Fruit fly (Drosophila melanogaster): ENCODE measurements around the gene CG5623.

CG5623 gene

DNA sequence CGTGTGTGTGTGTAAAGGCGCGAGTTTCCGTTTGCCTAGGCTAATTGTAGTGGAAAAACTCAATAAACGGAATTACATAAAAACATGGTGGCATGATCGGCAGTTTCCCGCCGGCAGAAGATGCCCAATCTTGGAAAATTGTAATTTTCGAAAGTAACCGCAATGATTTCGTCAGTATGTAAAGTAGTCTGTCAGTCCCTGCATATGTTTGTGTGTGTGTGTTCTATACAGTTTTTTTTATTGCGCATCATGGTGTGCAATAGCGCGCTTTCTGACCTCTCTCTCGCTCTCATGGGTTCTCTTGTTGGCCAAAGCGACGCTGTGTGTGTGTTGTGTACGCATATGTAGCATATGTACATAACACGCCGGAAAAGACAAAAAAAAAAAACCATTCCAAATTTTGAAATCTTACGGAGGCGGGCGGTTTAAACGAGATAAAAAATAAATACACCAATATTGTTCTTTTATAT is 27.1 kb upstream of the CG5623 start (continued):
- TF ChIP-seq fkh (GFP tag; optimal IDR thresholded peaks at IDR 0.05) (peak; percentile 95), Hr39 (GFP tag; optimal IDR thresholded peaks at IDR 0.05) (no peak), eg (GFP tag; IDR thresholded peaks at IDR 0.05) (no peak; the same call in 2 of the 3 replicates), CG6854 (GFP tag; optimal IDR thresholded peaks at IDR 0.05) (peak; percentile 47), acj6 (GFP tag; optimal IDR thresholded peaks at IDR 0.05) (peak; percentile 9), Gug (GFP tag; IDR thresholded peaks at IDR 0.05) (no peak), CG32006 (GFP tag; optimal IDR thresholded peaks at IDR 0.05) (no peak), CG6808 (GFP tag; optimal IDR thresholded peaks at IDR 0.05) (peak; percentile 33), CG1621 (tag; optimal IDR thresholded peaks at IDR 0.05) (peak; percentile 68), Ets96B (tag; optimal IDR thresholded peaks at IDR 0.05) (peak; percentile 38), net (GFP tag; optimal IDR thresholded peaks at IDR 0.05) (peak; percentile 28), CG11902 (GFP tag; optimal IDR thresholded peaks at IDR 0.05) (no peak), CG3032 (tag; optimal IDR thresholded peaks at IDR 0.05) (no peak), topi (GFP tag; optimal IDR thresholded peaks at IDR 0.05) (peak; percentile 18), Blimp-1 (GFP tag; optimal IDR thresholded peaks at IDR 0.05) (no peak), lz (GFP tag; optimal IDR thresholded peaks at IDR 0.05) (no peak), cyc (GFP tag; optimal IDR thresholded peaks at IDR 0.05) (no peak), esn (GFP tag; optimal IDR thresholded peaks at IDR 0.05) (peak; percentile 40), OdsH (GFP tag; optimal IDR thresholded peaks at IDR 0.05) (no peak), CG10669 (GFP tag; optimal IDR thresholded peaks at IDR 0.05) (peak; percentile 39), CG16779 (tag; optimal IDR thresholded peaks at IDR 0.05) (no peak), Sox14 (GFP tag; optimal IDR thresholded peaks at IDR 0.05) (peak; percentile 40), pdm3 (GFP tag; optimal IDR thresholded peaks at IDR 0.05) (no peak), Ets21C (GFP tag; optimal IDR thresholded peaks at IDR 0.05) (no peak), Eip75B (GFP tag; optimal IDR thresholded peaks at IDR 0.05) (no peak), CG15336 (GFP tag; IDR thresholded peaks at IDR 0.05) (peak; percentile 35; the same call in 1 of the 2 replicates), fd85E (GFP tag; optimal IDR thresholded peaks at IDR 0.05) (no peak), Hr38 (GFP tag; optimal IDR thresholded peaks at IDR 0.05) (no peak), vri (GFP tag; optimal IDR thresholded peaks at IDR 0.05) (peak; percentile 61), CG6163 (GFP tag; IDR thresholded peaks at IDR 0.05) (peak; percentile 51; the same call in 1 of the 3 replicates), salr (GFP tag; optimal IDR thresholded peaks at IDR 0.05) (peak in 1 of 2 experiments; percentile 11), Eip78C (GFP tag) (peak; percentile 73), Hr4 (GFP tag; optimal IDR thresholded peaks at IDR 0.05) (no peak), dac (GFP tag; optimal IDR thresholded peaks at IDR 0.05) (no peak), CG11762 (GFP tag; optimal IDR thresholded peaks at IDR 0.05; ENCODE audit: insufficient read depth) (no peak), ss (GFP tag; optimal IDR thresholded peaks at IDR 0.05) (peak in 1 of 2 experiments; percentile 68), dsx (GFP tag; optimal IDR thresholded peaks at IDR 0.05; ENCODE audit: poor library complexity, severe bottlenecking) (no peak), CG9139 (GFP tag; optimal IDR thresholded peaks at IDR 0.05) (no peak)

DNA sequence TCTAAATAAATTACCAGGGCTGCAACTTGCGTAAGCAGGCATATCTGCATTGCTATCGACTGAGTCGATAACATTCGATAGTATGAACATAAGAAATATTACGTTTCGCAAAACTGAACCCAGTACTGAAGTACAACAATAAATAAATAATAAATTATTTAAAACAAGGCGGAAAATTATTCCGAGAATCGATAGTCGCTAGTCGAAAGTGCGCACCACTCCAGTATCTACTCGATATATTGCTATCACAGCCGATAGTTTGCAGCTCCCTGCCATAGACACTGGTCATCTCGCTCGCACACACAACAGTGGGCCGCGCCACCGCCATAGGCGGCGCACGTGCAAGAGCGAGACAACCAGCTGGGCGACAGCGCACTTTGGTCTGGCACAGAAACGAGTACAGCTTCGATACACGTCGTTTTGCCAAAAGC is 26.1 kb upstream of the CG5623 start, which contains the start of gene nsl1:
TSS of gene nsl1 (plus strand) at position 411 of the 431 bp plus-strand sequence.
- TF ChIP-seq Gug (GFP tag; IDR thresholded peaks at IDR 0.05), result no peak
- TF ChIP-seq CG1621 (tag; optimal IDR thresholded peaks at IDR 0.05), result peak; percentile 69
- TF ChIP-seq CG8119 (GFP tag; IDR thresholded peaks at IDR 0.05), result 0 out of 3 replicates have a peak, but pooled peaks have one; percentile 30
- peak; percentile 46 for TF ChIP-seq acj6 (GFP tag; optimal IDR thresholded peaks at IDR 0.05)
- TF ChIP-seq CG3919 (GFP tag; optimal IDR thresholded peaks at IDR 0.05), result peak; percentile 50
- peak; percentile 27 for TF ChIP-seq Smox (GFP tag; optimal IDR thresholded peaks at IDR 0.05)
- peak; percentile 29 for TF ChIP-seq CG16779 (tag; optimal IDR thresholded peaks at IDR 0.05)
- TF ChIP-seq CG7368 (GFP tag; optimal IDR thresholded peaks at IDR 0.05), result no peak
- no peak for TF ChIP-seq CG8319 (GFP tag; optimal IDR thresholded peaks at IDR 0.05)
- TF ChIP-seq CG6808 (GFP tag; optimal IDR thresholded peaks at IDR 0.05), result peak; percentile 43
- peak; percentile 48 for TF ChIP-seq dsx (GFP tag; optimal IDR thresholded peaks at IDR 0.05; ENCODE audit: poor library complexity, severe bottlenecking)
- TF ChIP-seq achi (GFP tag; optimal IDR thresholded peaks at IDR 0.05), result peak; percentile 13
- TF ChIP-seq svp (GFP tag), result peak; percentile 60
- peak; percentile 24 for TF ChIP-seq cyc (GFP tag; optimal IDR thresholded peaks at IDR 0.05)
- peak; percentile 60 for TF ChIP-seq Sox14 (GFP tag; optimal IDR thresholded peaks at IDR 0.05)
- peak; percentile 15 for TF ChIP-seq lz (GFP tag; optimal IDR thresholded peaks at IDR 0.05)
- TF ChIP-seq Ets21C (GFP tag; optimal IDR thresholded peaks at IDR 0.05), result no peak
- no peak for TF ChIP-seq fd85E (GFP tag; optimal IDR thresholded peaks at IDR 0.05)
- peak; percentile 20 for TF ChIP-seq esn (GFP tag; optimal IDR thresholded peaks at IDR 0.05)
- TF ChIP-seq ss (GFP tag; optimal IDR thresholded peaks at IDR 0.05), result peak in 1 of 2 experiments; percentile 49
- TF ChIP-seq salr (GFP tag; optimal IDR thresholded peaks at IDR 0.05), result peak in 1 of 2 experiments; percentile 41
- peak; percentile 42 for TF ChIP-seq OdsH (GFP tag; optimal IDR thresholded peaks at IDR 0.05)
- TF ChIP-seq CG11902 (GFP tag; optimal IDR thresholded peaks at IDR 0.05), result no peak
- peak; percentile 25 for TF ChIP-seq CG6854 (GFP tag; optimal IDR thresholded peaks at IDR 0.05)
- TF ChIP-seq Sox102F (GFP tag; optimal IDR thresholded peaks at IDR 0.05), result peak; percentile 23
- no peak for TF ChIP-seq CG32006 (GFP tag; optimal IDR thresholded peaks at IDR 0.05)
- TF ChIP-seq Eip78C (GFP tag), result peak; percentile 74
- no peak for TF ChIP-seq CG9139 (GFP tag; optimal IDR thresholded peaks at IDR 0.05)
- TF ChIP-seq Met (GFP tag; optimal IDR thresholded peaks at IDR 0.05), result peak; percentile 37
- TF ChIP-seq pdm3 (GFP tag; optimal IDR thresholded peaks at IDR 0.05), result peak; percentile 45
- no peak for TF ChIP-seq Eip75B (GFP tag; optimal IDR thresholded peaks at IDR 0.05)

Measured in whole organism, prepupa.